Worm (Caenorhabditis elegans): ENCODE measurements around the gene C33H5.2.

- TF ChIP-seq ZK546.5 (tag; optimal IDR thresholded peaks at IDR 0.05) (no peak), snpc-4 (tag; optimal IDR thresholded peaks at IDR 0.05) (no peak), nhr-77 (tag; optimal IDR thresholded peaks at IDR 0.05) (no peak), ceh-82 (tag; optimal IDR thresholded peaks at IDR 0.05) (no peak), skn-1 (tag; optimal IDR thresholded peaks at IDR 0.05) (no peak), gmeb-1 (tag; optimal IDR thresholded peaks at IDR 0.05) (no peak), lin-11 (tag; optimal IDR thresholded peaks at IDR 0.05) (no peak), R02D3.7 (tag; optimal IDR thresholded peaks at IDR 0.05) (no peak)
Observed at ce11 chrIV:7764319-7764718, 40.5 kb upstream of the C33H5.2 start.

All from whole organism, L2 larva.